Worm (Caenorhabditis elegans): Measurements from ENCODE around the gene thoc-2.

Gene thoc-2

DNA sequence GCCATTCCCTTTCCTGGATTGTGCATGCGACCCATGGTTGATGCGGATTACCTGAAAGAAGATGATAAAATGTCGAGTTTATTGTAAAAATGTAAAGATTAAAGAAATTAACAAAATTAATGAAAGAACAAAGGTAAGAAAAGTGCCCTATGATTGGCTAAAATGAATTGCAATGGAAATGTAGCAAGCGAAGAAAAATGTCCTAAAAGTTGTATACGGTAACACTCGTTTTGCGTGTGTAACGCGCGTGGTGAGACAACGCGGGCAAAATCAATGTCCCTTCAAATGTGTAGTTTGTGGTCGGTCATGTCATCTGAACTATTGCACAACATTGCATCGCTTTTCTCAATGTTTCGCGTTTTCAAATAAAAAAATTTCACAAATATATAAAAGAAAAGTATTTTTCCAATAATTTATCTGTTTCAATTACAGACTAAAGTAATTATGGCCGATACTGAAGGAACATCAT is 7.1 kb downstream of the thoc-2 start, which contains the start of the genes rps-13 and nfx-1 (continued):
- TF ChIP-seq snpc-4 (tag; optimal IDR thresholded peaks at IDR 0.05) = peak; percentile 66
- peak; percentile 83 for TF ChIP-seq isw-1 (GFP tag; IDR thresholded peaks at IDR 0.05)
- TF ChIP-seq jun-1 (tag; optimal IDR thresholded peaks at IDR 0.05) = peak; percentile 62
- TF ChIP-seq nhr-47 (tag; optimal IDR thresholded peaks at IDR 0.05) = peak; percentile 81
- TF ChIP-seq dpl-1 (GFP tag; optimal IDR thresholded peaks at IDR 0.05) = peak; percentile 70 to 82 (median 77)
- TF ChIP-seq nhr-71 (tag; optimal IDR thresholded peaks at IDR 0.05) = peak; percentile 87
- peak; percentile 84 for TF ChIP-seq nhr-19 (GFP tag; conservative IDR thresholded peaks at IDR 0.05)
- peak; percentile 92 for TF ChIP-seq skn-1 (tag; optimal IDR thresholded peaks at IDR 0.05)
- peak; percentile 4 for TF ChIP-seq ceh-90 (tag; optimal IDR thresholded peaks at IDR 0.05)
- peak; percentile 78 for TF ChIP-seq mep-1 (tag; optimal IDR thresholded peaks at IDR 0.05)
- no peak for TF ChIP-seq hlh-4 (tag; optimal IDR thresholded peaks at IDR 0.05)
- TF ChIP-seq unc-130 (tag; optimal IDR thresholded peaks at IDR 0.05) = peak; percentile 94
- TF ChIP-seq xbp-1 (tag; optimal IDR thresholded peaks at IDR 0.05) = peak; percentile 71
- TF ChIP-seq C04F5.9 (tag; optimal IDR thresholded peaks at IDR 0.05) = peak; percentile 13
- no peak for TF ChIP-seq unc-62 (GFP tag; optimal IDR thresholded peaks at IDR 0.05)
- no peak for TF ChIP-seq zip-4 (GFP tag; optimal IDR thresholded peaks at IDR 0.05)
- TF ChIP-seq pqm-1 (tag; optimal IDR thresholded peaks at IDR 0.05) = peak; percentile 6
- TF ChIP-seq fos-1 (tag; optimal IDR thresholded peaks at IDR 0.05) = peak; percentile 80
- peak; percentile 87 for TF ChIP-seq snu-23 (GFP tag; optimal IDR thresholded peaks at IDR 0.05)
- TF ChIP-seq nhr-11 (tag; optimal IDR thresholded peaks at IDR 0.05) = peak; percentile 53
- TF ChIP-seq nhr-12 (tag; optimal IDR thresholded peaks at IDR 0.05) = no peak
- TF ChIP-seq sox-4 (tag; optimal IDR thresholded peaks at IDR 0.05) = no peak
- TF ChIP-seq C34B4.2 (tag; optimal IDR thresholded peaks at IDR 0.05) = no peak
- peak; percentile 89 for TF ChIP-seq nhr-85 (tag)
- no peak for TF ChIP-seq aly-2 (tag; optimal IDR thresholded peaks at IDR 0.05)
- TF ChIP-seq elt-3 (tag; optimal IDR thresholded peaks at IDR 0.05) = peak in 2 of 6 experiments; percentile 43 to 63
- peak; percentile 76 for TF ChIP-seq F16B12.6 (tag; optimal IDR thresholded peaks at IDR 0.05)
- no peak for TF ChIP-seq ceh-8 (GFP tag; optimal IDR thresholded peaks at IDR 0.05)
- TF ChIP-seq nhr-20 (tag; optimal IDR thresholded peaks at IDR 0.05) = peak; percentile 86
- peak; percentile 58 for TF ChIP-seq unc-86 (tag; optimal IDR thresholded peaks at IDR 0.05)
- no peak for TF ChIP-seq aha-1 (tag; optimal IDR thresholded peaks at IDR 0.05)
- no peak for TF ChIP-seq elt-2 (tag; optimal IDR thresholded peaks at IDR 0.05)
- peak; percentile 98 to 99 for TF ChIP-seq lsy-2 (tag; optimal IDR thresholded peaks at IDR 0.05)
- TF ChIP-seq nhr-90 (tag; optimal IDR thresholded peaks at IDR 0.05; ENCODE audit: poor library complexity) = peak; percentile 66

ce11 chrIII:6379129-6379528 is 11.3 kb downstream of the thoc-2 start, which contains the start of gene C16A3.6:
Gene C16A3.6, plus strand, starts transcription at chrIII:6379212.
- TF ChIP-seq nhr-77 (tag; optimal IDR thresholded peaks at IDR 0.05) (no peak), lin-15B (tag; optimal IDR thresholded peaks at IDR 0.05) (no peak), blmp-1 (tag; optimal IDR thresholded peaks at IDR 0.05) (no peak), lin-13 (GFP tag; optimal IDR thresholded peaks at IDR 0.05) (no peak), ceh-8 (GFP tag; optimal IDR thresholded peaks at IDR 0.05) (no peak), C34B4.2 (tag; optimal IDR thresholded peaks at IDR 0.05) (no peak), sox-4 (tag; optimal IDR thresholded peaks at IDR 0.05) (no peak), nhr-76 (tag; optimal IDR thresholded peaks at IDR 0.05) (no peak), sup-37 (GFP tag; optimal IDR thresholded peaks at IDR 0.05) (no peak), nhr-20 (tag; optimal IDR thresholded peaks at IDR 0.05) (peak; percentile 24), nhr-11 (tag; optimal IDR thresholded peaks at IDR 0.05) (no peak), rnt-1 (tag; optimal IDR thresholded peaks at IDR 0.05) (no peak), mab-9 (GFP tag; IDR thresholded peaks at IDR 0.05) (peak; percentile 43; the same call in 1 of the 2 replicates), nhr-71 (tag; optimal IDR thresholded peaks at IDR 0.05) (peak; percentile 30), pag-3 (tag; optimal IDR thresholded peaks at IDR 0.05; ENCODE audit: borderline replicate concordance, insufficient read depth) (no peak), swsn-7 (tag; optimal IDR thresholded peaks at IDR 0.05) (no peak), mef-2 (tag; optimal IDR thresholded peaks at IDR 0.05) (no peak), egl-27 (tag; optimal IDR thresholded peaks at IDR 0.05) (no peak), egl-13 (tag; optimal IDR thresholded peaks at IDR 0.05) (no peak), pqm-1 (tag; optimal IDR thresholded peaks at IDR 0.05) (no peak), C04F5.9 (tag; optimal IDR thresholded peaks at IDR 0.05) (no peak), dsc-1 (tag; optimal IDR thresholded peaks at IDR 0.05) (no peak), nhr-19 (GFP tag; conservative IDR thresholded peaks at IDR 0.05) (no peak), ceh-82 (tag; optimal IDR thresholded peaks at IDR 0.05) (peak in 1 of 3 experiments; percentile 38), grh-1 (GFP tag; IDR thresholded peaks at IDR 0.05) (no peak), ama-1 (optimal IDR thresholded peaks at IDR 0.05) (no peak), nhr-90 (tag; optimal IDR thresholded peaks at IDR 0.05; ENCODE audit: poor library complexity) (no peak), isw-1 (GFP tag; IDR thresholded peaks at IDR 0.05) (no peak), hpl-2 (GFP tag; optimal IDR thresholded peaks at IDR 0.05) (no peak), mep-1 (tag; optimal IDR thresholded peaks at IDR 0.05) (peak; percentile 51)
